Worm (Caenorhabditis elegans) whole organism, midembryonic: ENCODE measurements around the gene prp-19.

ENCODE experiments used
- T22C8.4 ChIP-seq: fragments of 200-800 bp; sonication (Bioruptor generic); IDR thresholded peaks from 2 replicates; pipeline ENCODE4 v1.3.6; 2022; ENCODE audit warnings: missing genetic modification characterization, missing compliant biosample characterization
- cog-1 ChIP-seq: sonication (generic microtip); optimal IDR thresholded peaks from 2 replicates; lab custom pipeline; 2016; ENCODE audit warnings: missing genetic modification characterization, missing compliant biosample characterization
- flt-1 ChIP-seq: fragments of 200-800 bp; sonication (Bioruptor generic); IDR thresholded peaks from 2 replicates; pipeline ENCODE4 v1.3.6; 2022; ENCODE audit warnings: missing genetic modification characterization, missing compliant biosample characterization
- klf-2 ChIP-seq: fragments of 200-800 bp; sonication (Bioruptor generic); conservative IDR thresholded peaks from 2 replicates; pipeline ENCODE4 v1.3.6; 2022; ENCODE audit warnings: missing genetic modification reagents, missing genetic modification characterization, missing compliant biosample characterization
- tab-1 ChIP-seq: fragments of 200-800 bp; sonication (Bioruptor generic); IDR thresholded peaks from 2 replicates; pipeline ENCODE4 v1.3.6; 2022; ENCODE audit warnings: missing genetic modification characterization, missing compliant biosample characterization
- ztf-23 ChIP-seq: fragments of 200-800 bp; sonication (Bioruptor generic); IDR thresholded peaks from 2 replicates; pipeline ENCODE4 v1.3.6; 2022; ENCODE audit warnings: missing genetic modification reagents, missing genetic modification characterization, missing compliant biosample characterization

ce11 chrIII:5206861-5207414 is 35.1 kb upstream of the prp-19 start, which contains the start of gene morc-1:
- no peak for TF ChIP-seq klf-2 (GFP tag; lab: Robert Waterston, UW)
- TF ChIP-seq T22C8.4 (GFP tag; lab: Robert Waterston, UW) = no peak
- no peak for TF ChIP-seq flt-1 (GFP tag; lab: Robert Waterston, UW)
- no peak for TF ChIP-seq tab-1
- no peak for TF ChIP-seq ztf-23 (GFP tag; lab: Robert Waterston, UW)
- no peak for TF ChIP-seq cog-1
